Worm (Caenorhabditis elegans): ENCODE measurements around the gene dre-1.

The dre-1 gene

DNA sequence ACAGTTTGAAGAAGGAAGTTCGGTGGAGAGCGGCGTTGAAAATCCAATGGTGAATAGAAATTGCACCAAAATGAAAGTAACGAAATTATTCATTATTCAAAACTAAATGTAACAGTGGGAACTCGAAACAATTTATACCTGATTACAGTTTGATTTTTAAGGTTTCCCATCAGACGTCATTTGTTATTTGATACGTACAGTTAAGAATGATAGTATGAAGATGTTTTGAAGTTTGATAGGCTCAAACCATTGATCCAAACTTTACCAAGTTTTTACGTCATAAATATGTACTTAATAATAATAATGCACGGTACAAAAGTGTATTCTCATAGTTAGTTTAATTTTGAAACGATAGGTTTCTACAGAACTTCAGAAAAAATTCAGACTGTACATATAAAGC is 11.8 kb upstream of the dre-1 start, which contains the start of gene spp-20:
TSS of gene spp-20 (minus strand) at position 101 of the 400 bp plus-strand sequence.
- TF ChIP-seq sdc-2 (tag; optimal IDR thresholded peaks at IDR 0.05), result no peak
- TF ChIP-seq nfya-1 (tag; optimal IDR thresholded peaks at IDR 0.05), result no peak
- no peak for TF ChIP-seq ceh-24 (tag; optimal IDR thresholded peaks at IDR 0.05)
- no peak for TF ChIP-seq pqm-1 (tag; optimal IDR thresholded peaks at IDR 0.05)
- no peak for TF ChIP-seq dmd-4 (tag; optimal IDR thresholded peaks at IDR 0.05; ENCODE audit: borderline replicate concordance)
- TF ChIP-seq sox-4 (tag; optimal IDR thresholded peaks at IDR 0.05), result no peak
- TF ChIP-seq unc-42 (tag; optimal IDR thresholded peaks at IDR 0.05), result no peak
- no peak for TF ChIP-seq ttx-3 (tag; optimal IDR thresholded peaks at IDR 0.05)
- no peak for TF ChIP-seq rnt-1 (tag; optimal IDR thresholded peaks at IDR 0.05)
- no peak for TF ChIP-seq tbx-7 (tag; optimal IDR thresholded peaks at IDR 0.05)
- TF ChIP-seq ztf-16 (tag; optimal IDR thresholded peaks at IDR 0.05), result no peak
- TF ChIP-seq hlh-6 (tag; optimal IDR thresholded peaks at IDR 0.05), result no peak
- no peak for TF ChIP-seq ets-4 (tag; optimal IDR thresholded peaks at IDR 0.05)
- no peak for TF ChIP-seq unc-55 (GFP tag; optimal IDR thresholded peaks at IDR 0.05)
- no peak for TF ChIP-seq Y22D7AL.16 (tag; optimal IDR thresholded peaks at IDR 0.05)
- TF ChIP-seq K09A11.1 (tag; optimal IDR thresholded peaks at IDR 0.05; ENCODE audit: insufficient read depth), result no peak
- TF ChIP-seq mec-3 (tag; optimal IDR thresholded peaks at IDR 0.05; ENCODE audit: borderline replicate concordance), result no peak
- TF ChIP-seq fkh-10 (GFP tag; optimal IDR thresholded peaks at IDR 0.05), result no peak

DNA sequence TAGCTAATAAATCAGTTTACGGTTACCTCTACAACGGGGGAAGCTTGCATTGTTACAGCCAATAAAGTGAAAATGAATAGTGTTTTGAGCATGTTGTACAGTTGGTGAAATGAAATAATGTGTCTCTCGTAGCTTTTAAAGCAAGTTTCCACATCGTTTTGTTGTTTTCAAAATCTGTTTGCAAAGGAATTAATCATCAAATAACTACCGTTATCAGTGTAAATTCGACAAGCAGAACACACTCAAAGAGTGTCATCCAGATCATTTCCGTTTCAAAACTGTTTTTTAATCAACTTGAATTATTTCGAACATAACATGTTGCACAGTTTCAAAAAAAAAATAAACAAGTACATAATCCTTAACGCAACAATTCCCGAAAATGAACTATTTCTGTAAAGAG is 10.7 kb upstream of the dre-1 start, which contains the start of gene spp-27:
TSS of gene spp-27 (minus strand) at position 101 of the 400 bp plus-strand sequence.
- TF ChIP-seq ceh-31 (tag; optimal IDR thresholded peaks at IDR 0.05), result no peak
- no peak for TF ChIP-seq nhr-232 (tag; optimal IDR thresholded peaks at IDR 0.05)
- no peak for TF ChIP-seq ref-2 (tag; optimal IDR thresholded peaks at IDR 0.05)
- TF ChIP-seq pag-3 (tag; optimal IDR thresholded peaks at IDR 0.05; ENCODE audit: borderline replicate concordance), result no peak
- no peak for TF ChIP-seq F13H6.1 (tag; optimal IDR thresholded peaks at IDR 0.05)
- no peak for TF ChIP-seq fkh-6 (tag; optimal IDR thresholded peaks at IDR 0.05)
- TF ChIP-seq sdc-2 (tag; optimal IDR thresholded peaks at IDR 0.05), result no peak
- TF ChIP-seq ceh-6 (GFP tag; optimal IDR thresholded peaks at IDR 0.05), result no peak
- no peak for TF ChIP-seq ceh-22 (tag; optimal IDR thresholded peaks at IDR 0.05)
- no peak for TF ChIP-seq fax-1 (tag; optimal IDR thresholded peaks at IDR 0.05)
- TF ChIP-seq elt-4 (tag; optimal IDR thresholded peaks at IDR 0.05), result no peak
- TF ChIP-seq nfya-1 (tag; optimal IDR thresholded peaks at IDR 0.05), result no peak
- TF ChIP-seq dve-1 (tag; optimal IDR thresholded peaks at IDR 0.05), result no peak
- TF ChIP-seq ceh-14 (tag; optimal IDR thresholded peaks at IDR 0.05), result no peak
- no peak for TF ChIP-seq ceh-24 (tag; optimal IDR thresholded peaks at IDR 0.05)
- TF ChIP-seq unc-3 (GFP tag; conservative IDR thresholded peaks at IDR 0.05), result no peak
- no peak for TF ChIP-seq unc-3 (tag; optimal IDR thresholded peaks at IDR 0.05)
- no peak for TF ChIP-seq mec-3 (tag; optimal IDR thresholded peaks at IDR 0.05; ENCODE audit: borderline replicate concordance)
- no peak for TF ChIP-seq hlh-13 (GFP tag; optimal IDR thresholded peaks at IDR 0.05)

DNA sequence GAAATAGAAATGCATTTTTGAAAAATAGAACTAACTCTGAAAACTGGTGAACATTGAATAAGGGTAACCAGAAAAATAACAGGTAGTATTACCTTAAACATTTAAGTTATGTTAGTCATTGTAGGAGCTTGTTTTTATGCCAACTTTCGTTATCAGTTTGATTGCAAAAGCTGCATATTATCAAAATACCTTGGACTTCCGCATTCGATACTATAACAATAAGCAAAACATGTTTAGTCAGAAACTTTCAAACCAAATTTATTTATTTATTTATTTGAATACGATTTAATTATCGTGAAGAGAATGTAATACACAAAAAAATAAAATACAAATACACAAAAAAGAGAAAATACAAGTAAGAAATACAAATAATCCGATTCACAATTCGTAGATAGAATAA is 8.0 kb upstream of the dre-1 start, which contains the start of gene K04A8.19:
TSS of gene K04A8.19 (minus strand) at position 101 of the 400 bp plus-strand sequence.
- no peak for TF ChIP-seq unc-3 (GFP tag; conservative IDR thresholded peaks at IDR 0.05)
- TF ChIP-seq unc-3 (tag; optimal IDR thresholded peaks at IDR 0.05), result no peak
- TF ChIP-seq ztf-16 (tag; optimal IDR thresholded peaks at IDR 0.05), result no peak
- TF ChIP-seq syd-9 (tag; optimal IDR thresholded peaks at IDR 0.05), result no peak
- TF ChIP-seq ceh-9 (tag; optimal IDR thresholded peaks at IDR 0.05), result no peak
- no peak for TF ChIP-seq ceh-45 (GFP tag; IDR thresholded peaks at IDR 0.05)
- TF ChIP-seq nhr-11 (tag; optimal IDR thresholded peaks at IDR 0.05), result no peak
- no peak for TF ChIP-seq pros-1 (tag; optimal IDR thresholded peaks at IDR 0.05)
- no peak for TF ChIP-seq eyg-1 (tag; optimal IDR thresholded peaks at IDR 0.05)
- no peak for TF ChIP-seq gmeb-2 (tag; optimal IDR thresholded peaks at IDR 0.05)
- no peak for TF ChIP-seq ahr-1 (tag; optimal IDR thresholded peaks at IDR 0.05)
- TF ChIP-seq zip-5 (tag; optimal IDR thresholded peaks at IDR 0.05), result no peak
- TF ChIP-seq ttx-3 (tag; optimal IDR thresholded peaks at IDR 0.05), result no peak
- no peak for TF ChIP-seq hlh-15 (tag; optimal IDR thresholded peaks at IDR 0.05)
- TF ChIP-seq ceh-22 (tag; optimal IDR thresholded peaks at IDR 0.05), result no peak
- TF ChIP-seq ets-4 (tag; optimal IDR thresholded peaks at IDR 0.05), result no peak
